Worm (Caenorhabditis elegans) whole organism, L2 larva: ENCODE data around the gene slc-36.1.
A peak's percentile ranks its signal among the peaks of the same experiment; 100 is the strongest.

Experiments
- C34F6.9 ChIP-seq: fragments of 150-350 bp; optimal IDR thresholded peaks from 2 replicates; lab custom pipeline; 2014; ENCODE audit warnings: missing biosample characterization, missing genetic modification characterization
- Y55F3AM.14 ChIP-seq: fragments of 200-800 bp; sonication (Bioruptor generic); optimal IDR thresholded peaks from 2 replicates; lab custom pipeline; 2018; ENCODE audit warnings: mild to moderate bottlenecking, missing genetic modification characterization, missing compliant biosample characterization
- ZK546.5 ChIP-seq: sonication (generic microtip); optimal IDR thresholded peaks from 2 replicates; lab custom pipeline; 2017; ENCODE audit warnings: missing biosample characterization, missing genetic modification characterization
- aly-2 ChIP-seq: fragments of 150-350 bp; optimal IDR thresholded peaks from 2 replicates; lab custom pipeline; 2014; ENCODE audit warnings: missing biosample characterization, missing genetic modification characterization
- blmp-1 ChIP-seq: sonication (generic microtip); optimal IDR thresholded peaks from 2 replicates; lab custom pipeline; 2017; ENCODE audit warnings: missing genetic modification characterization, mild to moderate bottlenecking, missing compliant biosample characterization, antibody characterized with exemption, moderate library complexity; ENCODE audit not compliant: insufficient read depth
- ceh-16 ChIP-seq: fragments of 150-350 bp; optimal IDR thresholded peaks from 2 replicates; lab custom pipeline; 2014; ENCODE audit warnings: missing biosample characterization, missing genetic modification characterization
- crh-2 ChIP-seq: sonication (generic microtip); optimal IDR thresholded peaks from 2 replicates; lab custom pipeline; 2017; ENCODE audit warnings: missing biosample characterization, missing genetic modification characterization
- dmd-4 ChIP-seq: sonication (generic microtip); optimal IDR thresholded peaks from 2 replicates; lab custom pipeline; 2017; ENCODE audit warnings: missing biosample characterization, missing genetic modification characterization
- elt-1 ChIP-seq: fragments of 150-350 bp; optimal IDR thresholded peaks from 2 replicates; lab custom pipeline; 2014; ENCODE audit warnings: missing biosample characterization, missing genetic modification characterization
- fos-1 ChIP-seq: fragments of 150-350 bp; optimal IDR thresholded peaks from 2 replicates; lab custom pipeline; 2014; ENCODE audit warnings: missing biosample characterization, missing genetic modification characterization
- lin-39 ChIP-seq: fragments of 150-350 bp; optimal IDR thresholded peaks from 2 replicates; lab custom pipeline; 2014; ENCODE audit warnings: missing biosample characterization, missing genetic modification reagents, missing genetic modification characterization
- lsy-2 ChIP-seq, 2 experiments: fragments of 150-350 bp in 1 of 2; sonication (generic microtip) in 1 of 2; optimal IDR thresholded peaks; 2 replicates each; lab custom pipeline; 2014 to 2017; ENCODE audit warnings: missing biosample characterization in 2 of 2, missing genetic modification characterization in 2 of 2
- mab-5 ChIP-seq: fragments of 150-350 bp; optimal IDR thresholded peaks from 2 replicates; lab custom pipeline; 2014; ENCODE audit warnings: missing biosample characterization, missing genetic modification characterization
- mbf-1 ChIP-seq: sonication (generic microtip); optimal IDR thresholded peaks from 2 replicates; lab custom pipeline; 2017; ENCODE audit warnings: missing biosample characterization, missing genetic modification characterization
- nhr-10 ChIP-seq: sonication (generic microtip); optimal IDR thresholded peaks from 2 replicates; lab custom pipeline; 2017; ENCODE audit warnings: missing biosample characterization, missing genetic modification characterization
- nhr-11 ChIP-seq: fragments of 150-350 bp; optimal IDR thresholded peaks from 2 replicates; lab custom pipeline; 2014; ENCODE audit warnings: missing biosample characterization, missing genetic modification characterization
- nhr-129 ChIP-seq: fragments of 150-350 bp; optimal IDR thresholded peaks from 2 replicates; lab custom pipeline; 2014; ENCODE audit warnings: missing biosample characterization, missing genetic modification characterization
- nhr-21 ChIP-seq: fragments of 150-350 bp; optimal IDR thresholded peaks from 2 replicates; lab custom pipeline; 2014; ENCODE audit warnings: missing biosample characterization, missing genetic modification characterization
- nhr-23 ChIP-seq: fragments of 150-350 bp; optimal IDR thresholded peaks from 2 replicates; lab custom pipeline; 2014; ENCODE audit warnings: missing biosample characterization, missing genetic modification reagents, missing genetic modification characterization
- nhr-237 ChIP-seq: fragments of 150-350 bp; optimal IDR thresholded peaks from 2 replicates; lab custom pipeline; 2014; ENCODE audit warnings: missing biosample characterization, missing genetic modification characterization
- nhr-25 ChIP-seq: fragments of 150-350 bp; sonication (generic microtip); optimal IDR thresholded peaks from 3 replicates; lab custom pipeline; 2014; ENCODE audit warnings: missing biosample characterization, missing genetic modification characterization
- nhr-6 ChIP-seq: fragments of 150-350 bp; optimal IDR thresholded peaks from 2 replicates; lab custom pipeline; 2014; ENCODE audit warnings: missing biosample characterization, missing genetic modification characterization
- nhr-77 ChIP-seq: fragments of 150-350 bp; optimal IDR thresholded peaks from 2 replicates; lab custom pipeline; 2014; ENCODE audit warnings: missing biosample characterization, missing genetic modification characterization
- peb-1 ChIP-seq: fragments of 150-350 bp; optimal IDR thresholded peaks from 2 replicates; lab custom pipeline; 2014; ENCODE audit warnings: missing biosample characterization, missing genetic modification characterization
- sma-3 ChIP-seq: sonication (generic microtip); optimal IDR thresholded peaks from 2 replicates; lab custom pipeline; 2016; ENCODE audit warnings: missing genetic modification reagents, missing genetic modification characterization, missing compliant biosample characterization
- sma-9 ChIP-seq, 2 experiments: fragments of 150-350 bp in 1 of 2; sonication (generic microtip) in 1 of 2; optimal IDR thresholded peaks; 2 replicates each; lab custom pipeline; 2014 to 2016; ENCODE audit warnings: missing genetic modification characterization in 2 of 2, mild to moderate bottlenecking in 1 of 2, missing biosample characterization in 1 of 2, missing compliant biosample characterization in 1 of 2, missing genetic modification reagents in 1 of 2, moderate library complexity in 1 of 2
- snpc-4 ChIP-seq: fragments of 150-350 bp; optimal IDR thresholded peaks from 2 replicates; lab custom pipeline; 2014; ENCODE audit warnings: missing biosample characterization, missing genetic modification characterization
- unc-39 ChIP-seq: fragments of 150-350 bp; optimal IDR thresholded peaks from 2 replicates; lab custom pipeline; 2014; ENCODE audit warnings: missing biosample characterization, missing genetic modification characterization
- unc-55 ChIP-seq: fragments of 150-350 bp; sonication (generic microtip); optimal IDR thresholded peaks from 3 replicates; lab custom pipeline; 2014; ENCODE audit warnings: missing biosample characterization, missing genetic modification reagents, missing genetic modification characterization
- unc-62 ChIP-seq: fragments of 150-350 bp; optimal IDR thresholded peaks from 2 replicates; lab custom pipeline; 2014; ENCODE audit warnings: missing biosample characterization, missing genetic modification reagents, missing genetic modification characterization
- ztf-1 ChIP-seq: fragments of 200-800 bp; sonication (Bioruptor generic); conservative IDR thresholded peaks from 2 replicates; pipeline ENCODE4 v1.3.6; 2022; ENCODE audit warnings: missing genetic modification characterization, missing compliant biosample characterization
- ztf-11 ChIP-seq: sonication (generic microtip); optimal IDR thresholded peaks from 2 replicates; lab custom pipeline; 2017; ENCODE audit warnings: missing biosample characterization, missing genetic modification characterization
- ztf-4 ChIP-seq: fragments of 150-350 bp; optimal IDR thresholded peaks from 2 replicates; lab custom pipeline; 2014; ENCODE audit warnings: missing biosample characterization, missing genetic modification characterization

The slc-36.1 gene

ce11 chrIII:13258752-13259151 lies 48.5 kb upstream of the slc-36.1 start:
- peak; percentile 12 for TF ChIP-seq fos-1 (tag; lab: Kevin White, UChicago)
- peak; percentile 20 for TF ChIP-seq C34F6.9 (tag; lab: Kevin White, UChicago)
- peak in 1 of 2 experiments; percentile 39 for TF ChIP-seq lsy-2 (tag; optimal IDR thresholded peaks at IDR 0.05; lab: Kevin White, UChicago)
- TF ChIP-seq nhr-129, result peak; percentile 41
- TF ChIP-seq unc-62 (GFP tag; lab: Kevin White, UChicago), result no peak
- peak; percentile 29 for TF ChIP-seq nhr-25 (tag; lab: Kevin White, UChicago)
- TF ChIP-seq nhr-23 (tag; lab: Kevin White, UChicago), result no peak
- TF ChIP-seq crh-2 (tag; lab: Kevin White, UChicago), result peak; percentile 26

- TF ChIP-seq nhr-25 (tag; lab: Kevin White, UChicago) (no peak), crh-2 (tag; lab: Kevin White, UChicago) (no peak), peb-1 (tag; lab: Kevin White, UChicago) (no peak), nhr-77 (tag; lab: Kevin White, UChicago) (no peak), C34F6.9 (tag; lab: Kevin White, UChicago) (no peak), ztf-4 (tag; lab: Kevin White, UChicago) (no peak)
Measured at ce11 chrIII:13260344-13260743, 47.0 kb upstream of the slc-36.1 start.

- TF ChIP-seq nhr-23 (tag; lab: Kevin White, UChicago) (no peak), mab-5 (tag; lab: Kevin White, UChicago) (no peak), lin-39 (tag; lab: Kevin White, UChicago) (no peak), sma-3 (no peak), unc-55 (GFP tag; lab: Kevin White, UChicago) (no peak), nhr-10 (tag; lab: Kevin White, UChicago) (no peak), nhr-6 (tag; lab: Kevin White, UChicago) (no peak), unc-39 (no peak), nhr-25 (tag; lab: Kevin White, UChicago) (no peak), peb-1 (tag; lab: Kevin White, UChicago) (no peak), fos-1 (tag; lab: Kevin White, UChicago) (no peak), mbf-1 (tag; lab: Kevin White, UChicago) (no peak), unc-62 (GFP tag; lab: Kevin White, UChicago) (no peak), nhr-21 (tag; lab: Kevin White, UChicago) (no peak), ztf-11 (tag; lab: Kevin White, UChicago) (no peak)
Measured at ce11 chrIII:13262987-13263386, 44.3 kb upstream of the slc-36.1 start, which contains the start of gene F56A8.4. Gene F56A8.4, plus strand, starts transcription at chrIII:13263287.

- TF ChIP-seq nhr-11 (tag; lab: Kevin White, UChicago), result no peak
- no peak for TF ChIP-seq nhr-6 (tag; lab: Kevin White, UChicago)
- TF ChIP-seq nhr-25 (tag; lab: Kevin White, UChicago), result no peak
- no peak for TF ChIP-seq aly-2
- TF ChIP-seq lsy-2 (tag; optimal IDR thresholded peaks at IDR 0.05; lab: Kevin White, UChicago), result no peak
- TF ChIP-seq snpc-4 (tag; lab: Kevin White, UChicago), result no peak
- no peak for TF ChIP-seq ceh-16 (tag; lab: Kevin White, UChicago)
- no peak for TF ChIP-seq nhr-237 (tag; lab: Kevin White, UChicago)
- TF ChIP-seq mab-5 (tag; lab: Kevin White, UChicago), result no peak
- TF ChIP-seq elt-1 (tag; lab: Kevin White, UChicago), result no peak
- no peak for TF ChIP-seq ztf-1 (GFP tag; lab: Robert Waterston, UW)
- no peak for TF ChIP-seq ZK546.5 (tag; lab: Kevin White, UChicago)
- TF ChIP-seq ztf-4 (tag; lab: Kevin White, UChicago), result no peak
- no peak for TF ChIP-seq blmp-1 (tag; lab: Kevin White, UChicago)
- TF ChIP-seq peb-1 (tag; lab: Kevin White, UChicago), result no peak
- no peak for TF ChIP-seq sma-9 (GFP tag; optimal IDR thresholded peaks at IDR 0.05; lab: Kevin White, UChicago)
- no peak for TF ChIP-seq sma-9 (tag; optimal IDR thresholded peaks at IDR 0.05; lab: Kevin White, UChicago)
Measured at ce11 chrIII:13265566-13265965, 41.7 kb upstream of the slc-36.1 start, which contains the start of gene F56A8.5. Gene F56A8.5, plus strand, starts transcription at chrIII:13265866.

DNA sequence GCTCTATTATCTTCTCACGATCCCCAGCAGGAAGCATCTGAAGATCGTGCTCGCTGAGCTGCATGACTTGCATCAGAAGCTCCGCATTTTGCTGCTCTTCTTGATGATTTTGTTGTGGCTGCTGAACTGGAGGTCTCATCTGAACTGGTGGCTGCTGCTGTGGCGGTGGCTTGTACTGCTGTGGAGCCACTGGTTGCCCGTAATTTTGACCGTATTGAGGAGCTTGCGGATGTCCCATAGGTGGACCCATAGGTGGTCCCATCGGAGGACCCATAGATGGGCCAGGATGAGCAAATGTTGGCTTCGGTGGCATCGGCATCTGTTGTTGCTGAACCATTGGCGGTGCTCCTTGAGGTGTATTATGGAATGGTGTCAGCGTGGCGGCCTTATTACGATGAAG lies 40.3 kb upstream of the slc-36.1 start:
- TF ChIP-seq Y55F3AM.14 (GFP tag; lab: Kevin White, UChicago) (no peak), nhr-6 (tag; lab: Kevin White, UChicago) (no peak), nhr-10 (tag; lab: Kevin White, UChicago) (no peak), dmd-4 (no peak)
